Worm (Caenorhabditis elegans): ENCODE measurements around the gene gst-11.
A peak's percentile ranks its signal among the peaks of the same experiment; 100 is the strongest.

gst-11 gene

DNA sequence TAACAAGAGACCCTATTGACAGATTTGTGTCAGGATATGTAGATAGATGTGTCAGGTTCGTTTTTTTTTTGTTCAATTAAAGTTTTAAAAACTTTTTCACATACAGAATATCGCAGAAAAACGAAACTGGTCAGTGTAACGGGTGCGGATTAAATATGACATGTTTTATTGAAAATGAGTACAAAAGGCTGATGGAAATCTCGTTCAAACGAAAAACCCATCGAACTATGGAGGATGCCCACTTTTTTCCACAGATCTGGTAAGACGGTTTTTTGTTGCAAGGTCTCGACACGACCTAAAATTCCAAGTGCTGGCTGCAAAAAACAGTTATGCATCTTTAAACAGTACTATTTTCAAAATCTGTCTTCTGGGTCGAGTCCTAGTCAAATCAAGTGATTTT, 3.5 kb downstream of the gst-11 start:
- TF ChIP-seq unc-86 (tag; optimal IDR thresholded peaks at IDR 0.05) (no peak), lin-14 (GFP tag; optimal IDR thresholded peaks at IDR 0.05) (no peak), unc-98 (GFP tag; IDR thresholded peaks at IDR 0.05) (no peak), pag-3 (tag; optimal IDR thresholded peaks at IDR 0.05; ENCODE audit: borderline replicate concordance, insufficient read depth) (no peak), ceh-90 (tag; optimal IDR thresholded peaks at IDR 0.05) (no peak), aha-1 (tag; optimal IDR thresholded peaks at IDR 0.05) (no peak), irx-1 (tag; optimal IDR thresholded peaks at IDR 0.05) (no peak)

DNA sequence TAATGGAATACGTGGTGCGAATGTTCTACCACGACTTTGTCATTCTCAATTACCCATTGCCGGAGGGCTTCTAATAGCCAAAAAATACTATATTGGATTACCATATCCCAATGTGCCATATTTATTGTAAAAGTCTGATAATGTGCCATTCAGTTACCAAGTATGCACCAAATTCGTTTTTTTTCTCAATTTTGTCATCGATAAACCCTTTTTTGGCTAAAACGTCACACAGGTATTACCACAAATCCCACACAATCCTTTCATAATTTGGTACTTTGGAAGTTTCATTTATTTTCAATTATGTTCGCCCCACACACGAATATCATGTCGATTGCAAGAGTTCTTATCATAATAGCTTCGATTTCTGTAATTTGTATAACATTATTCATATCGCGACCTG, 5.5 kb downstream of the gst-11 start, which contains the start of gene vep-2:
Gene vep-2, plus strand, starts transcription at position 301 of the 400 bp plus-strand sequence.
- TF ChIP-seq rnt-1 (tag; optimal IDR thresholded peaks at IDR 0.05) (no peak), dpl-1 (GFP tag; optimal IDR thresholded peaks at IDR 0.05) (no peak), pax-3 (tag; optimal IDR thresholded peaks at IDR 0.05) (no peak), pag-3 (tag; optimal IDR thresholded peaks at IDR 0.05; ENCODE audit: borderline replicate concordance, insufficient read depth) (no peak), fkh-8 (tag; optimal IDR thresholded peaks at IDR 0.05) (no peak), unc-30 (tag; optimal IDR thresholded peaks at IDR 0.05) (no peak), nhr-85 (tag) (no peak), ztf-4 (tag; optimal IDR thresholded peaks at IDR 0.05) (no peak)

DNA sequence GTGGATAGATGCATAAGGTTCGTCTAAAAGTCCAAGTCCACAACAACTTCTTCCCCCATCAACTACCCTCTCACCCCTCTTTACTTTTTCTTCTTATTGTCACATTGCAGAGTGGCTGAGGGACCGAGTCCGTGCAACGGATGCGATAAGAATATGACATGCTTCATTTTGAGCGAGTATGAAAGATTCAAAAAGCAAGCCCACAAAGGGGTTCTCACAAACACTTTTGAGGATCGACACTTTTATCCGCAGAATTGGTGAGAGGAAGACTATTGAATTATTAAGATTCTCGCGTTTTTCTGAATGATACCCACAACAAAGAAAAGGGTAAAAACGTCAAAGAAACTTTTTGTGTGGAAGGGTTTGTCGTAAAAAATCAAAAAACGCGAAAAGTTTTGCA, 8.0 kb downstream of the gst-11 start:
- TF ChIP-seq nhr-85 (tag) (no peak), ama-1 (optimal IDR thresholded peaks at IDR 0.05) (no peak), efl-1 (optimal IDR thresholded peaks at IDR 0.05) (no peak), efl-1 (GFP tag; optimal IDR thresholded peaks at IDR 0.05 in 1 of 2) (peak in 1 of 2 experiments; percentile 87)

DNA sequence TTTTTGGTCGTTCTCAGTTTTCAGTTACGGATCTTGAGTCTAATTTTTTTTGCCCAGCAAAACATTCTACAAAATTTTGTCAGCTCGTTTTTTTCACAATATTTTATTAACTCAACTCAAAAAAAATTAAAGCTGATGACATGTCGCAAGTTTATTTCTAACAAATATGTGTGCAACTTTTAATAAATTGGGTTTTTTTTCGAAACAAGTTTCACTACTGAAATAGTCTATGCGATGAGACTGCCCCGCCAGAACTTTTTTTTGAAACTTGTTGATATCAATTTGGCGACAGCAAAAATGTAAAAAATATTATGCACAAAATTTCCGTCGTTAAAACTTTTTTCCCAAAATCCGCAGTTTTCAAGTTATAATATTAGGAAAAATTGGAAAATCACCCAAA, 10.4 kb downstream of the gst-11 start, which contains the start of gene C18B2.2:
Gene C18B2.2, plus strand, starts transcription at position 301 of the 400 bp plus-strand sequence.
- TF ChIP-seq efl-1 (optimal IDR thresholded peaks at IDR 0.05) (no peak), efl-1 (GFP tag; optimal IDR thresholded peaks at IDR 0.05 in 1 of 2) (peak in 1 of 2 experiments; percentile 11), nhr-84 (tag; optimal IDR thresholded peaks at IDR 0.05) (no peak)

DNA sequence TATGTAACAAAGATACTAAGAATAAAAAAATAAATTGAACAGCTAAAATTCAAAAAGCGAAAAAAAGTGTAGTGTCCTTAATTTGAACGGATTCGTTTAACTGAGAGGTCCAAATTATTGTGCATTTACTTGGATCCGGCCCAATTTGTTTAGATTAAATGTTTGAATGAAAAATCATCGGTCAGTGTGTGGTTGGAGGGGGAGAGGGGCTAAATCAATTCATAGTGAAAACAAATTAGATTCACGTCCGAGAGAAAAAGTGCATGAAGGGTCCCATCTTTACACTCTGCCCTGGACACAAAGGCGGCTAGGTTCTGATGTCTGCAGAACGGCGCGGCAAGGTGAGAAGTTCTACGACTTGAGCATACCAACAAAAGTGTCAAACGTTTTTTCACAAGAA, 14.7 kb downstream of the gst-11 start:
- TF ChIP-seq lin-14 (GFP tag; optimal IDR thresholded peaks at IDR 0.05) (peak; percentile 9), zag-1 (tag; optimal IDR thresholded peaks at IDR 0.05) (no peak)

DNA sequence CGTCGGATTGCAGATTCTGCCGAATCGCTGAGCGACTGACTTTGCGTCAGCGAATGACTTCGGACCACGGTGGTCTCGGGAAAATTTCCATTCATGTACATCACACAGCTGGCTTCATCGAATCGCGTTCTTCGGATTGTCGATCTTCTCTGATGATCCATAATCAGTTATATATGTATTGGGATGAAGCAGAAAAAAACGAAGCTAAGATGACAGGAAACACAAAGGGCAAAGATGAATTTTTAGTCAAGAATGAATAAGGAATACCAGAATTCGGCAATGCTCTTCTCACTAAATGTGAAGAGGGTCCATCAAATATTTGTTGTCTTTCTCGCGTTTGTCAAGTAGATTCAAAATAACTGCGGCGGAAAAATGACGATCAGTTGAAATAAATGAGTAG, 16.3 kb downstream of the gst-11 start, which contains the start of gene del-9:
Gene del-9, minus strand, starts transcription at position 101 of the 400 bp plus-strand sequence.
- no peak for TF ChIP-seq hpl-2 (GFP tag; optimal IDR thresholded peaks at IDR 0.05)
- no peak for TF ChIP-seq lin-13 (GFP tag; optimal IDR thresholded peaks at IDR 0.05)
- TF ChIP-seq nhr-237 (tag; optimal IDR thresholded peaks at IDR 0.05), result no peak
- no peak for TF ChIP-seq lin-39 (tag; optimal IDR thresholded peaks at IDR 0.05)
- TF ChIP-seq unc-62 (GFP tag; optimal IDR thresholded peaks at IDR 0.05), result no peak
- TF ChIP-seq ces-1 (GFP tag; optimal IDR thresholded peaks at IDR 0.05), result no peak
- TF ChIP-seq sup-37 (GFP tag; optimal IDR thresholded peaks at IDR 0.05), result no peak
- TF ChIP-seq unc-30 (tag; optimal IDR thresholded peaks at IDR 0.05), result no peak
- TF ChIP-seq C34B4.2 (tag; optimal IDR thresholded peaks at IDR 0.05), result no peak
- no peak for TF ChIP-seq zip-4 (GFP tag; optimal IDR thresholded peaks at IDR 0.05)
- TF ChIP-seq lin-14 (GFP tag; optimal IDR thresholded peaks at IDR 0.05), result no peak
- no peak for TF ChIP-seq unc-86 (tag; optimal IDR thresholded peaks at IDR 0.05)
- no peak for TF ChIP-seq rnt-1 (tag; optimal IDR thresholded peaks at IDR 0.05)
- TF ChIP-seq nhr-77 (tag; optimal IDR thresholded peaks at IDR 0.05), result no peak
- TF ChIP-seq nhr-76 (tag; optimal IDR thresholded peaks at IDR 0.05), result no peak
- TF ChIP-seq elt-2 (tag; optimal IDR thresholded peaks at IDR 0.05), result no peak

DNA sequence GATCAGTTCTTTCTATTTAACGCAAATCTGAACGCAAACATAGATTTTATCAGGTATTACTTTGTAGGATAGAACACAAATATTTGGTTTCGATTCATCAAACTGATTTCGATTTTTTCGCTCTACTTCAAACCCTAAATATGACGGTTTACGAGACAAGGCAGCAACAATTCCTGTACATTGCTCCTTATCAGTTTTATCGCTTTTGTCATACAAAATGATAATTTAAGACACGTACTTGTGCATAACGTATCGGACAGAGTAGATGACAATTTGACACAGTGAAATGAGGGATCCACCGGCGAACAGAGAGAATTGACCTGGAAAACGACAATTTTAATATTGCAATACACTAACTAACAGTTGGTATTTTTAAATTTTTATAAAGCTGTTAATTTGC, 19.9 kb downstream of the gst-11 start:
- TF ChIP-seq fkh-8 (tag; optimal IDR thresholded peaks at IDR 0.05) (no peak), pqm-1 (tag; optimal IDR thresholded peaks at IDR 0.05) (peak; percentile 49), elt-2 (tag; optimal IDR thresholded peaks at IDR 0.05) (peak; percentile 70), ceh-63 (GFP tag; optimal IDR thresholded peaks at IDR 0.05) (no peak), lin-35 (GFP tag; optimal IDR thresholded peaks at IDR 0.05) (peak in 1 of 2 experiments; percentile 29), efl-1 (optimal IDR thresholded peaks at IDR 0.05) (no peak), efl-1 (GFP tag; optimal IDR thresholded peaks at IDR 0.05 in 1 of 2) (peak in 1 of 2 experiments; percentile 67)
